Worm (Caenorhabditis elegans) whole organism, L2 larva: ENCODE measurements around the gene inpp-4B.

Experiments
- C34F6.9 ChIP-seq: fragments of 150-350 bp; optimal IDR thresholded peaks from 2 replicates; lab custom pipeline; 2014; ENCODE audit warnings: missing biosample characterization, missing genetic modification characterization
- F13H6.1 ChIP-seq: sonication (generic microtip); optimal IDR thresholded peaks from 2 replicates; lab custom pipeline; 2016; ENCODE audit warnings: missing genetic modification characterization, missing compliant biosample characterization
- R02D3.7 ChIP-seq: fragments of 150-350 bp; optimal IDR thresholded peaks from 2 replicates; lab custom pipeline; 2014; ENCODE audit warnings: missing biosample characterization, missing genetic modification characterization
- Y55F3AM.14 ChIP-seq: fragments of 200-800 bp; sonication (Bioruptor generic); optimal IDR thresholded peaks from 2 replicates; lab custom pipeline; 2018; ENCODE audit warnings: mild to moderate bottlenecking, missing genetic modification characterization, missing compliant biosample characterization
- ZK546.5 ChIP-seq: sonication (generic microtip); optimal IDR thresholded peaks from 2 replicates; lab custom pipeline; 2017; ENCODE audit warnings: missing biosample characterization, missing genetic modification characterization
- alr-1 ChIP-seq: fragments of 150-350 bp; optimal IDR thresholded peaks from 2 replicates; lab custom pipeline; 2014; ENCODE audit warnings: missing biosample characterization, missing genetic modification characterization
- aly-2 ChIP-seq: fragments of 150-350 bp; optimal IDR thresholded peaks from 2 replicates; lab custom pipeline; 2014; ENCODE audit warnings: missing biosample characterization, missing genetic modification characterization
- ama-1 ChIP-seq: fragments of 150-350 bp; optimal IDR thresholded peaks from 2 replicates; lab custom pipeline; 2018; ENCODE audit warnings: inconsistent platforms
- blmp-1 ChIP-seq: sonication (generic microtip); optimal IDR thresholded peaks from 2 replicates; lab custom pipeline; 2017; ENCODE audit warnings: missing genetic modification characterization, mild to moderate bottlenecking, missing compliant biosample characterization, antibody characterized with exemption, moderate library complexity; ENCODE audit not compliant: insufficient read depth
- ceh-16 ChIP-seq: fragments of 150-350 bp; optimal IDR thresholded peaks from 2 replicates; lab custom pipeline; 2014; ENCODE audit warnings: missing biosample characterization, missing genetic modification characterization
- ceh-82 ChIP-seq: fragments of 150-350 bp; optimal IDR thresholded peaks from 2 replicates; lab custom pipeline; 2014; ENCODE audit warnings: missing biosample characterization, missing genetic modification characterization
- crh-2 ChIP-seq: sonication (generic microtip); optimal IDR thresholded peaks from 2 replicates; lab custom pipeline; 2017; ENCODE audit warnings: missing biosample characterization, missing genetic modification characterization
- dmd-4 ChIP-seq: sonication (generic microtip); optimal IDR thresholded peaks from 2 replicates; lab custom pipeline; 2017; ENCODE audit warnings: missing biosample characterization, missing genetic modification characterization
- egl-27 ChIP-seq: sonication (generic microtip); optimal IDR thresholded peaks from 3 replicates; lab custom pipeline; 2017; ENCODE audit warnings: missing biosample characterization, missing genetic modification reagents, missing genetic modification characterization
- elt-1 ChIP-seq: fragments of 150-350 bp; optimal IDR thresholded peaks from 2 replicates; lab custom pipeline; 2014; ENCODE audit warnings: missing biosample characterization, missing genetic modification characterization
- elt-3 ChIP-seq: sonication (generic microtip); optimal IDR thresholded peaks from 2 replicates; lab custom pipeline; 2017; ENCODE audit warnings: missing biosample characterization, missing genetic modification characterization
- fos-1 ChIP-seq: fragments of 150-350 bp; optimal IDR thresholded peaks from 2 replicates; lab custom pipeline; 2014; ENCODE audit warnings: missing biosample characterization, missing genetic modification characterization
- gmeb-1 ChIP-seq: fragments of 150-350 bp; optimal IDR thresholded peaks from 2 replicates; lab custom pipeline; 2014; ENCODE audit warnings: missing biosample characterization, missing genetic modification characterization
- lin-11 ChIP-seq: fragments of 150-350 bp; sonication (generic microtip); optimal IDR thresholded peaks from 2 replicates; lab custom pipeline; 2014; ENCODE audit warnings: missing biosample characterization, missing genetic modification characterization, inconsistent platforms, mixed read lengths
- lin-13 ChIP-seq: fragments of 150-350 bp; optimal IDR thresholded peaks from 2 replicates; lab custom pipeline; 2014; ENCODE audit warnings: missing biosample characterization, missing genetic modification reagents, missing genetic modification characterization
- lin-39 ChIP-seq: fragments of 150-350 bp; optimal IDR thresholded peaks from 2 replicates; lab custom pipeline; 2014; ENCODE audit warnings: missing biosample characterization, missing genetic modification reagents, missing genetic modification characterization
- lsy-2 ChIP-seq, 2 experiments: fragments of 150-350 bp in 1 of 2; sonication (generic microtip) in 1 of 2; optimal IDR thresholded peaks; 2 replicates each; lab custom pipeline; 2014 to 2017; ENCODE audit warnings: missing biosample characterization in 2 of 2, missing genetic modification characterization in 2 of 2
- mab-5 ChIP-seq: fragments of 150-350 bp; optimal IDR thresholded peaks from 2 replicates; lab custom pipeline; 2014; ENCODE audit warnings: missing biosample characterization, missing genetic modification characterization
- mbf-1 ChIP-seq: sonication (generic microtip); optimal IDR thresholded peaks from 2 replicates; lab custom pipeline; 2017; ENCODE audit warnings: missing biosample characterization, missing genetic modification characterization
- mdl-1 ChIP-seq, 2 experiments: fragments of 150-350 bp in 1 of 2; sonication (generic microtip) in 1 of 2; optimal IDR thresholded peaks; 2 replicates each; lab custom pipeline; 2017; ENCODE audit warnings: missing biosample characterization in 2 of 2, missing genetic modification characterization in 2 of 2
- nhr-10 ChIP-seq: sonication (generic microtip); optimal IDR thresholded peaks from 2 replicates; lab custom pipeline; 2017; ENCODE audit warnings: missing biosample characterization, missing genetic modification characterization
- nhr-11 ChIP-seq: fragments of 150-350 bp; optimal IDR thresholded peaks from 2 replicates; lab custom pipeline; 2014; ENCODE audit warnings: missing biosample characterization, missing genetic modification characterization
- nhr-12 ChIP-seq: fragments of 150-350 bp; optimal IDR thresholded peaks from 2 replicates; lab custom pipeline; 2014; ENCODE audit warnings: missing biosample characterization, missing genetic modification characterization
- nhr-129 ChIP-seq: fragments of 150-350 bp; optimal IDR thresholded peaks from 2 replicates; lab custom pipeline; 2014; ENCODE audit warnings: missing biosample characterization, missing genetic modification characterization
- nhr-21 ChIP-seq: fragments of 150-350 bp; optimal IDR thresholded peaks from 2 replicates; lab custom pipeline; 2014; ENCODE audit warnings: missing biosample characterization, missing genetic modification characterization
- nhr-23 ChIP-seq: fragments of 150-350 bp; optimal IDR thresholded peaks from 2 replicates; lab custom pipeline; 2014; ENCODE audit warnings: missing biosample characterization, missing genetic modification reagents, missing genetic modification characterization
- nhr-237 ChIP-seq: fragments of 150-350 bp; optimal IDR thresholded peaks from 2 replicates; lab custom pipeline; 2014; ENCODE audit warnings: missing biosample characterization, missing genetic modification characterization
- nhr-25 ChIP-seq: fragments of 150-350 bp; sonication (generic microtip); optimal IDR thresholded peaks from 3 replicates; lab custom pipeline; 2014; ENCODE audit warnings: missing biosample characterization, missing genetic modification characterization
- nhr-6 ChIP-seq: fragments of 150-350 bp; optimal IDR thresholded peaks from 2 replicates; lab custom pipeline; 2014; ENCODE audit warnings: missing biosample characterization, missing genetic modification characterization
- nhr-77 ChIP-seq: fragments of 150-350 bp; optimal IDR thresholded peaks from 2 replicates; lab custom pipeline; 2014; ENCODE audit warnings: missing biosample characterization, missing genetic modification characterization
- peb-1 ChIP-seq: fragments of 150-350 bp; optimal IDR thresholded peaks from 2 replicates; lab custom pipeline; 2014; ENCODE audit warnings: missing biosample characterization, missing genetic modification characterization
- sem-4 ChIP-seq: fragments of 150-350 bp; optimal IDR thresholded peaks from 2 replicates; lab custom pipeline; 2014; ENCODE audit warnings: missing biosample characterization, missing genetic modification reagents, missing genetic modification characterization
- skn-1 ChIP-seq: sonication (generic microtip); optimal IDR thresholded peaks from 2 replicates; lab custom pipeline; 2017; ENCODE audit warnings: missing biosample characterization, missing genetic modification characterization
- sma-3 ChIP-seq: sonication (generic microtip); optimal IDR thresholded peaks from 2 replicates; lab custom pipeline; 2016; ENCODE audit warnings: missing genetic modification reagents, missing genetic modification characterization, missing compliant biosample characterization
- sma-9 ChIP-seq, 2 experiments: fragments of 150-350 bp in 1 of 2; sonication (generic microtip) in 1 of 2; optimal IDR thresholded peaks; 2 replicates each; lab custom pipeline; 2014 to 2016; ENCODE audit warnings: missing genetic modification characterization in 2 of 2, mild to moderate bottlenecking in 1 of 2, missing biosample characterization in 1 of 2, missing compliant biosample characterization in 1 of 2, missing genetic modification reagents in 1 of 2, moderate library complexity in 1 of 2
- snpc-4 ChIP-seq: fragments of 150-350 bp; optimal IDR thresholded peaks from 2 replicates; lab custom pipeline; 2014; ENCODE audit warnings: missing biosample characterization, missing genetic modification characterization
- unc-39 ChIP-seq: fragments of 150-350 bp; optimal IDR thresholded peaks from 2 replicates; lab custom pipeline; 2014; ENCODE audit warnings: missing biosample characterization, missing genetic modification characterization
- unc-55 ChIP-seq: fragments of 150-350 bp; sonication (generic microtip); optimal IDR thresholded peaks from 3 replicates; lab custom pipeline; 2014; ENCODE audit warnings: missing biosample characterization, missing genetic modification reagents, missing genetic modification characterization
- unc-62 ChIP-seq: fragments of 150-350 bp; optimal IDR thresholded peaks from 2 replicates; lab custom pipeline; 2014; ENCODE audit warnings: missing biosample characterization, missing genetic modification reagents, missing genetic modification characterization
- zag-1 ChIP-seq: fragments of 150-350 bp; optimal IDR thresholded peaks from 2 replicates; lab custom pipeline; 2014; ENCODE audit warnings: missing biosample characterization, missing genetic modification characterization
- ztf-1 ChIP-seq: fragments of 200-800 bp; sonication (Bioruptor generic); conservative IDR thresholded peaks from 2 replicates; pipeline ENCODE4 v1.3.6; 2022; ENCODE audit warnings: missing genetic modification characterization, missing compliant biosample characterization
- ztf-11 ChIP-seq: sonication (generic microtip); optimal IDR thresholded peaks from 2 replicates; lab custom pipeline; 2017; ENCODE audit warnings: missing biosample characterization, missing genetic modification characterization
- ztf-4 ChIP-seq: fragments of 150-350 bp; optimal IDR thresholded peaks from 2 replicates; lab custom pipeline; 2014; ENCODE audit warnings: missing biosample characterization, missing genetic modification characterization

Gene inpp-4B

ce11 chrIII:10218587-10218986 is 48.1 kb downstream of the inpp-4B start, which contains the start of the genes rde-4 and cox-14 (continued):
- no peak for TF ChIP-seq egl-27
- TF ChIP-seq fos-1 (tag; lab: Kevin White, UChicago) = peak; percentile 60
- TF ChIP-seq nhr-21 = peak; percentile 74
- TF ChIP-seq ztf-1 (GFP tag; lab: Robert Waterston, UW) = no peak
- no peak for TF ChIP-seq nhr-237 (tag; lab: Kevin White, UChicago)
- TF ChIP-seq lin-39 (tag; lab: Kevin White, UChicago) = no peak
- TF ChIP-seq nhr-10 = no peak
- peak; percentile 41 for TF ChIP-seq ama-1
- TF ChIP-seq unc-39 (tag; lab: Kevin White, UChicago) = no peak
- peak; percentile 86 for TF ChIP-seq nhr-25 (tag; lab: Kevin White, UChicago)
- no peak for TF ChIP-seq zag-1 (tag; lab: Kevin White, UChicago)
- TF ChIP-seq nhr-11 (tag; lab: Kevin White, UChicago) = no peak
- TF ChIP-seq gmeb-1 (tag; lab: Kevin White, UChicago) = peak; percentile 91
- TF ChIP-seq ztf-11 (tag; lab: Kevin White, UChicago) = no peak
- TF ChIP-seq sma-3 (GFP tag; lab: Kevin White, UChicago) = peak; percentile 81
- TF ChIP-seq nhr-77 = no peak

ce11 chrIII:10216585-10217278 is 49.9 kb downstream of the inpp-4B start, which contains the start of gene cts-1:
cts-1 (minus strand) TSS chrIII:10216635.
- no peak for TF ChIP-seq ZK546.5 (tag; lab: Kevin White, UChicago)
- peak; percentile 71 for TF ChIP-seq blmp-1 (tag; lab: Kevin White, UChicago)
- no peak for TF ChIP-seq peb-1 (tag; lab: Kevin White, UChicago)
- peak; percentile 84 for TF ChIP-seq C34F6.9 (tag; lab: Kevin White, UChicago)
- no peak for TF ChIP-seq skn-1 (tag; lab: Kevin White, UChicago)
- no peak for TF ChIP-seq aly-2 (tag; lab: Kevin White, UChicago)
- peak; percentile 91 for TF ChIP-seq nhr-21
- peak; percentile 42 to 85 for TF ChIP-seq mdl-1 (tag; optimal IDR thresholded peaks at IDR 0.05; lab: Kevin White, UChicago)
- peak; percentile 41 for TF ChIP-seq sem-4 (tag; lab: Kevin White, UChicago)
- peak; percentile 48 for TF ChIP-seq snpc-4 (tag; lab: Kevin White, UChicago)
- no peak for TF ChIP-seq nhr-237 (tag; lab: Kevin White, UChicago)
- TF ChIP-seq unc-55 = peak; percentile 68
- TF ChIP-seq lsy-2 (tag; optimal IDR thresholded peaks at IDR 0.05; lab: Kevin White, UChicago) = peak; percentile 59 to 92
- TF ChIP-seq nhr-12 (tag; lab: Kevin White, UChicago) = no peak
- TF ChIP-seq lin-13 (GFP tag; lab: Kevin White, UChicago) = peak; percentile 80
- no peak for TF ChIP-seq Y55F3AM.14 (GFP tag; lab: Kevin White, UChicago)
- peak; percentile 90 for TF ChIP-seq sma-3 (GFP tag; lab: Kevin White, UChicago)
- TF ChIP-seq R02D3.7 (tag; lab: Kevin White, UChicago) = no peak
- no peak for TF ChIP-seq elt-3
- TF ChIP-seq unc-39 (tag; lab: Kevin White, UChicago) = no peak
- no peak for TF ChIP-seq nhr-23 (tag; lab: Kevin White, UChicago)
- TF ChIP-seq dmd-4 (tag; lab: Kevin White, UChicago) = no peak
- peak; percentile 76 for TF ChIP-seq ama-1
- no peak for TF ChIP-seq ceh-16 (tag; lab: Kevin White, UChicago)
- TF ChIP-seq nhr-129 (tag; lab: Kevin White, UChicago) = peak; percentile 84
- peak; percentile 50 for TF ChIP-seq zag-1 (tag; lab: Kevin White, UChicago)
- TF ChIP-seq nhr-11 (tag; lab: Kevin White, UChicago) = no peak
- no peak for TF ChIP-seq sma-9 (GFP tag; optimal IDR thresholded peaks at IDR 0.05; lab: Kevin White, UChicago)
- no peak for TF ChIP-seq sma-9 (tag; optimal IDR thresholded peaks at IDR 0.05; lab: Kevin White, UChicago)
- peak; percentile 96 for TF ChIP-seq crh-2 (tag; lab: Kevin White, UChicago)
- TF ChIP-seq ztf-11 (tag; lab: Kevin White, UChicago) = no peak
- TF ChIP-seq fos-1 (tag; lab: Kevin White, UChicago) = peak; percentile 85
- no peak for TF ChIP-seq ztf-1 (GFP tag; lab: Robert Waterston, UW)
- peak; percentile 26 for TF ChIP-seq lin-11
- TF ChIP-seq nhr-6 = peak; percentile 15
- TF ChIP-seq nhr-10 = no peak
- TF ChIP-seq mbf-1 (tag; lab: Kevin White, UChicago) = no peak
- TF ChIP-seq ceh-82 (tag; lab: Kevin White, UChicago) = no peak
- TF ChIP-seq egl-27 = no peak
- no peak for TF ChIP-seq alr-1
- no peak for TF ChIP-seq nhr-77
- TF ChIP-seq mab-5 (tag; lab: Kevin White, UChicago) = peak; percentile 36
- TF ChIP-seq unc-62 = no peak
- TF ChIP-seq ztf-4 (tag; lab: Kevin White, UChicago) = peak; percentile 77
- TF ChIP-seq F13H6.1 = peak; percentile 86
- no peak for TF ChIP-seq elt-1 (tag; lab: Kevin White, UChicago)
- peak; percentile 88 for TF ChIP-seq nhr-25 (tag; lab: Kevin White, UChicago)
- peak; percentile 58 for TF ChIP-seq gmeb-1 (tag; lab: Kevin White, UChicago)
- no peak for TF ChIP-seq lin-39 (tag; lab: Kevin White, UChicago)
